Worm (Caenorhabditis elegans) whole organism, young adult: ENCODE results near the gene tir-1.

Experiments
- B0019.2 ChIP-seq: fragments of 200-800 bp; sonication (Bioruptor generic); conservative IDR thresholded peaks from 2 replicates; pipeline ENCODE4 v1.3.6; 2022; ENCODE audit warnings: missing genetic modification reagents, missing genetic modification characterization, missing compliant biosample characterization
- C06A6.2 ChIP-seq: fragments of 200-800 bp; sonication (Bioruptor generic); conservative IDR thresholded peaks from 2 replicates; pipeline ENCODE4 v1.3.6; 2022; ENCODE audit warnings: missing genetic modification characterization, missing compliant biosample characterization
- F37B4.10 ChIP-seq: fragments of 200-800 bp; sonication (Bioruptor generic); IDR thresholded peaks from 2 replicates; pipeline ENCODE4 v1.3.6; 2022; ENCODE audit warnings: missing genetic modification characterization, missing compliant biosample characterization
- F39B2.1 ChIP-seq: fragments of 200-800 bp; sonication (Bioruptor generic); IDR thresholded peaks from 2 replicates; pipeline ENCODE4 v1.3.6; 2022; ENCODE audit warnings: missing genetic modification reagents, missing genetic modification characterization, missing compliant biosample characterization
- F49E8.2 ChIP-seq: sonication (generic microtip); optimal IDR thresholded peaks from 3 replicates; lab custom pipeline; 2017; ENCODE audit warnings: missing genetic modification characterization, mild to moderate bottlenecking, missing compliant biosample characterization, antibody characterized with exemption, moderate library complexity; ENCODE audit not compliant: insufficient read depth
- F52B5.7 ChIP-seq: sonication (generic microtip); optimal IDR thresholded peaks from 2 replicates; lab custom pipeline; 2016; ENCODE audit warnings: mild to moderate bottlenecking, missing genetic modification characterization, missing compliant biosample characterization
- F57A8.1 ChIP-seq: fragments of 200-800 bp; sonication (Bioruptor generic); optimal IDR thresholded peaks from 2 replicates; lab custom pipeline; 2018; ENCODE audit warnings: mild to moderate bottlenecking, missing genetic modification characterization, moderate library complexity, missing compliant biosample characterization
- Y56A3A.18 ChIP-seq: fragments of 200-800 bp; sonication (Bioruptor generic); IDR thresholded peaks from 2 replicates; pipeline ENCODE4 v1.3.6; 2022; ENCODE audit warnings: missing genetic modification reagents, missing genetic modification characterization, missing compliant biosample characterization
- Y79H2A.3 ChIP-seq: fragments of 200-800 bp; sonication (Bioruptor generic); conservative IDR thresholded peaks from 2 replicates; pipeline ENCODE4 v1.3.6; 2022; ENCODE audit warnings: missing genetic modification reagents, missing genetic modification characterization, missing compliant biosample characterization
- akir-1 ChIP-seq: fragments of 200-800 bp; sonication (Bioruptor generic); optimal IDR thresholded peaks from 2 replicates; lab custom pipeline; 2018; ENCODE audit warnings: mild to moderate bottlenecking, missing genetic modification characterization, moderate library complexity, missing compliant biosample characterization
- attf-5 ChIP-seq: fragments of 200-800 bp; sonication (Bioruptor generic); optimal IDR thresholded peaks from 2 replicates; lab custom pipeline; 2018; ENCODE audit warnings: mild to moderate bottlenecking, missing genetic modification characterization, missing compliant biosample characterization
- bed-1 ChIP-seq: fragments of 200-800 bp; sonication (Bioruptor generic); IDR thresholded peaks from 2 replicates; pipeline ENCODE4 v1.3.6; 2022; ENCODE audit warnings: missing genetic modification reagents, missing genetic modification characterization, missing compliant biosample characterization
- cebp-2 ChIP-seq: fragments of 200-800 bp; sonication (Bioruptor generic); IDR thresholded peaks from 2 replicates; pipeline ENCODE4 v1.3.6; 2022; ENCODE audit warnings: missing genetic modification characterization, missing compliant biosample characterization
- ceh-100 ChIP-seq: fragments of 200-800 bp; sonication (Bioruptor generic); IDR thresholded peaks from 2 replicates; pipeline ENCODE4 v1.3.6; 2022; ENCODE audit warnings: missing genetic modification reagents, missing genetic modification characterization, missing compliant biosample characterization
- ceh-27 ChIP-seq: fragments of 200-800 bp; sonication (Bioruptor generic); optimal IDR thresholded peaks from 2 replicates; lab custom pipeline; 2018; ENCODE audit warnings: mild to moderate bottlenecking, missing genetic modification characterization, moderate library complexity, missing compliant biosample characterization
- ceh-58 ChIP-seq: fragments of 200-800 bp; sonication (Bioruptor generic); IDR thresholded peaks from 2 replicates; pipeline ENCODE4 v1.3.6; 2022; ENCODE audit warnings: missing genetic modification characterization, missing compliant biosample characterization
- dox-1 ChIP-seq: fragments of 200-800 bp; sonication (Bioruptor generic); IDR thresholded peaks from 2 replicates; pipeline ENCODE4 v1.3.6; 2022; ENCODE audit warnings: missing genetic modification reagents, missing genetic modification characterization, missing compliant biosample characterization
- dpff-1 ChIP-seq: sonication (generic microtip); optimal IDR thresholded peaks from 2 replicates; lab custom pipeline; 2017; ENCODE audit warnings: mild to moderate bottlenecking, missing genetic modification characterization, missing compliant biosample characterization
- dpl-1 ChIP-seq: fragments of 150-350 bp; optimal IDR thresholded peaks from 2 replicates; lab custom pipeline; 2014; ENCODE audit warnings: missing biosample characterization, missing genetic modification reagents, missing genetic modification characterization
- egl-18 ChIP-seq: fragments of 200-800 bp; sonication (Bioruptor generic); IDR thresholded peaks from 2 replicates; pipeline ENCODE4 v1.3.6; 2022; ENCODE audit warnings: missing genetic modification reagents, missing genetic modification characterization, missing compliant biosample characterization
- egrh-3 ChIP-seq: fragments of 200-800 bp; sonication (Bioruptor generic); IDR thresholded peaks from 2 replicates; pipeline ENCODE4 v1.3.6; 2022; ENCODE audit warnings: missing genetic modification reagents, missing genetic modification characterization, missing compliant biosample characterization
- gei-17 ChIP-seq: fragments of 200-800 bp; sonication (Bioruptor generic); optimal IDR thresholded peaks from 2 replicates; lab custom pipeline; 2018; ENCODE audit warnings: mild to moderate bottlenecking, missing genetic modification characterization, missing compliant biosample characterization
- hmg-1.2 ChIP-seq: fragments of 200-800 bp; sonication (Bioruptor generic); IDR thresholded peaks from 2 replicates; pipeline ENCODE4 v1.3.6; 2022; ENCODE audit warnings: missing genetic modification reagents, missing genetic modification characterization, missing compliant biosample characterization
- lir-1 ChIP-seq: fragments of 200-800 bp; sonication (Bioruptor generic); conservative IDR thresholded peaks from 2 replicates; pipeline ENCODE4 v1.3.6; 2022; ENCODE audit warnings: missing genetic modification reagents, missing genetic modification characterization, missing compliant biosample characterization
- madf-3 ChIP-seq: fragments of 200-800 bp; sonication (Bioruptor generic); IDR thresholded peaks from 2 replicates; pipeline ENCODE4 v1.3.6; 2022; ENCODE audit warnings: missing genetic modification reagents, missing genetic modification characterization, missing compliant biosample characterization
- madf-8 ChIP-seq: fragments of 200-800 bp; sonication (Bioruptor generic); conservative IDR thresholded peaks from 2 replicates; pipeline ENCODE4 v1.3.6; 2022; ENCODE audit warnings: missing genetic modification reagents, missing genetic modification characterization, missing compliant biosample characterization
- mxl-1 ChIP-seq: sonication (generic microtip); optimal IDR thresholded peaks from 2 replicates; lab custom pipeline; 2016; ENCODE audit warnings: missing genetic modification characterization, missing compliant biosample characterization
- nfya-1 ChIP-seq: sonication (generic microtip); optimal IDR thresholded peaks from 2 replicates; lab custom pipeline; 2017; ENCODE audit warnings: antibody characterized with exemption, missing compliant biosample characterization, missing genetic modification characterization, borderline replicate concordance; ENCODE audit not compliant: insufficient read depth
- nfyb-1 ChIP-seq: fragments of 200-800 bp; sonication (Bioruptor generic); IDR thresholded peaks from 2 replicates; pipeline ENCODE4 v1.3.6; 2022; ENCODE audit warnings: missing genetic modification reagents, missing genetic modification characterization, missing compliant biosample characterization
- nhr-27 ChIP-seq: fragments of 200-800 bp; sonication (Bioruptor generic); optimal IDR thresholded peaks from 2 replicates; lab custom pipeline; 2018; ENCODE audit warnings: mild to moderate bottlenecking, missing genetic modification characterization, moderate library complexity, missing compliant biosample characterization
- nhr-90 ChIP-seq: sonication (generic microtip); optimal IDR thresholded peaks from 2 replicates; lab custom pipeline; 2016; ENCODE audit warnings: missing genotype, mild to moderate bottlenecking, missing genetic modification characterization, missing compliant biosample characterization
- pha-4 ChIP-seq: fragments of 150-350 bp; sonication (generic microtip); optimal IDR thresholded peaks from 2 replicates; lab custom pipeline; 2014; ENCODE audit warnings: missing biosample characterization, missing genetic modification reagents, missing genetic modification characterization
- rcor-1 ChIP-seq: fragments of 200-800 bp; sonication (Bioruptor generic); IDR thresholded peaks from 2 replicates; pipeline ENCODE4 v1.3.6; 2022; ENCODE audit warnings: missing genetic modification reagents, missing genetic modification characterization, missing compliant biosample characterization
- rec-8 ChIP-seq, 2 experiments: sonication (generic microtip); optimal IDR thresholded peaks; 2 replicates each; lab custom pipeline; 2016; ENCODE audit warnings: mild to moderate bottlenecking in 2 of 2, missing genetic modification characterization in 2 of 2, missing genetic modification reagents in 2 of 2, missing genotype in 2 of 2, missing biosample characterization in 1 of 2, missing compliant biosample characterization in 1 of 2, moderate library complexity in 1 of 2
- repo-1 ChIP-seq: sonication (generic microtip); optimal IDR thresholded peaks from 2 replicates; lab custom pipeline; 2017; ENCODE audit warnings: mild to moderate bottlenecking, missing genetic modification characterization, missing compliant biosample characterization
- snpc-3.4 ChIP-seq: sonication (generic microtip); optimal IDR thresholded peaks from 2 replicates; lab custom pipeline; 2017; ENCODE audit warnings: missing genetic modification characterization, mild to moderate bottlenecking, missing compliant biosample characterization, antibody characterized with exemption, moderate library complexity, missing genotype, missing genetic modification reagents
- snpc-4 ChIP-seq, 5 experiments: fragments of 150-350 bp in 1 of 5; sonication (generic microtip) in 4 of 5; optimal IDR thresholded peaks; 2 replicates each; lab custom pipeline; 2014 to 2018; ENCODE audit warnings: missing genetic modification characterization in 5 of 5, missing biosample characterization in 3 of 5, antibody characterized with exemption in 2 of 5, mild to moderate bottlenecking in 2 of 5, missing compliant biosample characterization in 2 of 5, missing genotype in 2 of 5, moderate library complexity in 2 of 5, missing genetic modification reagents in 1 of 5
- tlf-1 ChIP-seq: fragments of 200-800 bp; sonication (Bioruptor generic); optimal IDR thresholded peaks from 2 replicates; lab custom pipeline; 2018; ENCODE audit warnings: mild to moderate bottlenecking, missing genetic modification characterization, missing compliant biosample characterization
- xnd-1 ChIP-seq: sonication (generic microtip); optimal IDR thresholded peaks from 2 replicates; lab custom pipeline; 2016; ENCODE audit warnings: missing genotype, missing genetic modification reagents, missing genetic modification characterization, missing compliant biosample characterization
- ztf-18 ChIP-seq: sonication (generic microtip); optimal IDR thresholded peaks from 2 replicates; lab custom pipeline; 2016; ENCODE audit warnings: missing genotype, mild to moderate bottlenecking, missing genetic modification characterization, missing compliant biosample characterization

tir-1 gene

DNA sequence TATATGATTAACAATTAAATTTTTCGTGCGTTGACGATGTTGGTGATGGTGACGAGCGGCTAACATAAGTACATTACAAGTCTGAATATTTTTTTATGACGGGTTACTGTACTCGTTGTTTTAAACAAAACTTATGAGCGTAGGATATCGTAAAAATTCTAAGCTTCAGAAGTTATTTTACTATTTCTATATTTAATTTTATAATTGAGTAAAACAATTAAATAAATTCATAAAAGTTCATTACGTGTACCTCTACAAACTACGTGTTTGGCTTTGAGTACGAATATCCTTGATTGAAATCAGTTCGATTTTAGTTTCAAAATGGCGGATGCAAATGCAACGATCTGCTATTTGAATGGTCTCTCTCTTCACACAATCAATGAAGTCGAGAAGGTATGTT, 26.7 kb upstream of the tir-1 start, which contains the start of gene F37A8.1:
Gene F37A8.1 (plus strand): TSS at position 301 of the 400 bp plus-strand sequence.
- TF ChIP-seq mxl-1 (tag; lab: Kevin White, UChicago) = no peak

DNA sequence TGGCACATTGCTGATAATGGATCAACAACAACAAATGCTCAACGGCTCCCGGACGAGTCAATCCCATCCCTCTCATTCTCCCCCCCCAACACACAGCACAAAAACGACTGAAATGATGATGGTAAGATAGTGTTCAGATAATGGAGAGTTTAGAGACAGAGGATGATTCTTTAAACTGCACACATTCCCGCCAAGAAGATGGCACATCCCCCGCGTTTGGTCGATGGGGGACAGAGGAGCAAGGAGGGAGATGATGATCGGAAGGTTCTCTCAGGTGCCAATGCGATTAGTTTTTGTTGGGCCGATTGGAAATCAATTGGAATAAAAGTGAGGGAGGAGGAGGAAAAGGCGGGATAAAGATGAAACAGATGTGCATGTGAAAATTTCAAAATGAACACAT, 26.0 kb upstream of the tir-1 start:
- TF ChIP-seq C06A6.2 (GFP tag; lab: Robert Waterston, UW) = no peak
- no peak for TF ChIP-seq attf-5 (GFP tag; lab: Kevin White, UChicago)
- no peak for TF ChIP-seq repo-1
- TF ChIP-seq tlf-1 = no peak
- TF ChIP-seq ceh-100 (GFP tag; lab: Robert Waterston, UW) = no peak
- TF ChIP-seq F57A8.1 (GFP tag; lab: Kevin White, UChicago) = no peak
- TF ChIP-seq, all 124 proteins: peak for 0

DNA sequence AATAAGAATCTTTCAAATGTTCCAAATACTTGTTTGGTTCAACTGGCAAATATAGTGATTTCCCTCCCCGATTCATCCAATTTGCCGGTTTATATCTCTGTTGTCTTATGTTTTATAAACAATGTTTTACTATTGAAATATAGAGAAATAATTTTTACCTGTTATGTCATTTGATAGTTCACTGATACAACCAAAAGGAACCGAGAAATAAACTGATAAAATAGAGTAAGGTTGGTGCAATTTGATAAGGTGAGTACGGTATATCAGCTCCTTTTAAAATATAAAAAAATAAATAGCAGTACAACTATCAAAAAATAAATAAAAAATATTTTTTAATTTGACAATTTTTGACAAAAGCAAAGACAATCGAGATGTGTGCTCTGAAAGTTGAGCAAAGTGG, 25.4 kb upstream of the tir-1 start:
- no peak for TF ChIP-seq akir-1 (GFP tag; lab: Kevin White, UChicago)
- no peak for TF ChIP-seq snpc-3.4
- TF ChIP-seq snpc-4 (GFP tag; optimal IDR thresholded peaks at IDR 0.05; lab: Kevin White, UChicago) = no peak
- TF ChIP-seq snpc-4 (tag; optimal IDR thresholded peaks at IDR 0.05; lab: Kevin White, UChicago) = no peak
- TF ChIP-seq Y56A3A.18 (GFP tag; lab: Robert Waterston, UW) = no peak
- no peak for TF ChIP-seq F37B4.10 (GFP tag; lab: Robert Waterston, UW)
- TF ChIP-seq F52B5.7 (tag; lab: Kevin White, UChicago) = no peak
- TF ChIP-seq rec-8 (tag; optimal IDR thresholded peaks at IDR 0.05; lab: Kevin White, UChicago) = no peak
- no peak for TF ChIP-seq F57A8.1 (GFP tag; lab: Kevin White, UChicago)
- TF ChIP-seq nfyb-1 (GFP tag; lab: Robert Waterston, UW) = no peak
- TF ChIP-seq egl-18 (GFP tag; lab: Robert Waterston, UW) = no peak
- TF ChIP-seq ceh-27 = no peak
- TF ChIP-seq B0019.2 (GFP tag; lab: Robert Waterston, UW) = no peak
- no peak for TF ChIP-seq ceh-58 (GFP tag; lab: Robert Waterston, UW)
- TF ChIP-seq nfya-1 (tag; lab: Kevin White, UChicago) = no peak
- no peak for TF ChIP-seq nhr-90 (tag; lab: Kevin White, UChicago)
- TF ChIP-seq pha-4 (tag; lab: Kevin White, UChicago) = no peak
- no peak for TF ChIP-seq nhr-27 (tag; lab: Kevin White, UChicago)
- no peak for TF ChIP-seq F39B2.1
- TF ChIP-seq lir-1 (GFP tag; lab: Robert Waterston, UW) = no peak
- no peak for TF ChIP-seq cebp-2 (GFP tag; lab: Robert Waterston, UW)

DNA sequence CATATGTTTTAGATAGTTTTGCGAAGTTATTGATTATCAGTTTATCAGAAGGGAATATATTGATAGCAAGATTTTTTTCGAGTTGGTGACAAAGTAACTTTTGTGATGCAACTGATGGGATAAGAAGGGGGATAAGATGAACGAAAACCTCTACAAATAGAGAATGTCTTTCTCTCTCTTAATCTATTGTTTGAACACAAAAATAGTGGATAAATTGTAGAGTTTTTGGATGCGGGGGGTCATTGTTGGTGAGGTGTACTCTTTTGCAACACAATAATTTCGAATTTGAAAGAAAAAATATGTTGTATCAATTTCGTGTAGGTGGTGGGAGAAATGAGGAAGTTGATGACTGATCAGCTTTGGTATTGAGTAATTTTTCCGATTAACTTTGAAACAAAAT, 24.7 kb upstream of the tir-1 start, which contains the start of gene ZK1058.9:
Gene ZK1058.9 (minus strand): TSS at position 101 of the 400 bp plus-strand sequence.
- TF ChIP-seq mxl-1 (tag; lab: Kevin White, UChicago) (no peak), madf-3 (GFP tag; lab: Robert Waterston, UW) (no peak), rcor-1 (GFP tag; lab: Robert Waterston, UW) (no peak), tlf-1 (no peak), ztf-18 (tag; lab: Kevin White, UChicago) (no peak), xnd-1 (tag; lab: Kevin White, UChicago) (no peak), F49E8.2 (tag; lab: Kevin White, UChicago) (no peak), egrh-3 (no peak), dox-1 (GFP tag; lab: Robert Waterston, UW) (no peak), ceh-100 (GFP tag; lab: Robert Waterston, UW) (no peak), dpff-1 (no peak), Y79H2A.3 (GFP tag; lab: Robert Waterston, UW) (no peak), dpl-1 (no peak), ceh-27 (no peak), B0019.2 (GFP tag; lab: Robert Waterston, UW) (no peak), bed-1 (GFP tag; lab: Robert Waterston, UW) (no peak), gei-17 (GFP tag; lab: Kevin White, UChicago) (no peak), hmg-1.2 (GFP tag; lab: Robert Waterston, UW) (no peak), madf-8 (GFP tag; lab: Robert Waterston, UW) (no peak)
- TF ChIP-seq, all 124 proteins: peak for 0
